Worm (Caenorhabditis elegans): ENCODE measurements around the gene F31F6.3.

Gene F31F6.3

ce11 chrX:14894380-14894779 lies 21.7 kb upstream of the F31F6.3 start:
- no peak for TF ChIP-seq nhr-11 (tag; optimal IDR thresholded peaks at IDR 0.05)
- peak; percentile 29 for TF ChIP-seq lir-3 (tag; optimal IDR thresholded peaks at IDR 0.05; ENCODE audit: poor library complexity)
- peak in 1 of 2 experiments; percentile 37 for TF ChIP-seq mdl-1 (tag; optimal IDR thresholded peaks at IDR 0.05)
- TF ChIP-seq nhr-71 (tag; optimal IDR thresholded peaks at IDR 0.05) = peak; percentile 74
- TF ChIP-seq lin-14 (GFP tag; optimal IDR thresholded peaks at IDR 0.05) = peak; percentile 46
- peak; percentile 46 for TF ChIP-seq nhr-19 (GFP tag; conservative IDR thresholded peaks at IDR 0.05)
- TF ChIP-seq lsy-2 (tag; optimal IDR thresholded peaks at IDR 0.05) = peak in 1 of 2 experiments; percentile 12
- peak; percentile 90 for TF ChIP-seq nhr-85 (tag)
- TF ChIP-seq rnt-1 (tag; optimal IDR thresholded peaks at IDR 0.05) = no peak
- TF ChIP-seq fkh-4 (tag; optimal IDR thresholded peaks at IDR 0.05; ENCODE audit: borderline replicate concordance) = no peak
- peak; percentile 50 for TF ChIP-seq blmp-1 (tag; optimal IDR thresholded peaks at IDR 0.05)
- TF ChIP-seq snu-23 (GFP tag; optimal IDR thresholded peaks at IDR 0.05) = peak; percentile 57
- TF ChIP-seq pqm-1 (tag; optimal IDR thresholded peaks at IDR 0.05) = no peak
- peak; percentile 66 for TF ChIP-seq unc-130 (tag; optimal IDR thresholded peaks at IDR 0.05)
- no peak for TF ChIP-seq mab-9 (GFP tag; IDR thresholded peaks at IDR 0.05)
- peak in 2 of 6 experiments; percentile 73 to 78 for TF ChIP-seq elt-3 (tag; optimal IDR thresholded peaks at IDR 0.05)
- TF ChIP-seq nhr-20 (tag; optimal IDR thresholded peaks at IDR 0.05) = peak; percentile 76
- TF ChIP-seq zag-1 (tag; optimal IDR thresholded peaks at IDR 0.05) = no peak
- no peak for TF ChIP-seq ceh-8 (GFP tag; optimal IDR thresholded peaks at IDR 0.05)
- peak; percentile 68 for TF ChIP-seq nhr-90 (tag; optimal IDR thresholded peaks at IDR 0.05; ENCODE audit: poor library complexity)
- TF ChIP-seq tbx-2 (tag; optimal IDR thresholded peaks at IDR 0.05) = peak; percentile 56
- TF ChIP-seq lin-35 (GFP tag; optimal IDR thresholded peaks at IDR 0.05) = peak in 1 of 2 experiments; percentile 22

- no peak for TF ChIP-seq dsc-1 (tag; optimal IDR thresholded peaks at IDR 0.05)
- TF ChIP-seq efl-1 (optimal IDR thresholded peaks at IDR 0.05) = no peak
- TF ChIP-seq efl-1 (GFP tag; optimal IDR thresholded peaks at IDR 0.05 in 1 of 2) = peak in 1 of 2 experiments; percentile 84
Measured at ce11 chrX:14888188-14888587, 15.5 kb upstream of the F31F6.3 start, which contains the start of gene daf-6. Gene daf-6 (plus strand): TSS chrX:14888488.

- TF ChIP-seq elt-3 (tag; optimal IDR thresholded peaks at IDR 0.05) (peak in 1 of 6 experiments; percentile 32), alr-1 (tag; optimal IDR thresholded peaks at IDR 0.05; ENCODE audit: borderline replicate concordance) (no peak), lin-13 (GFP tag; optimal IDR thresholded peaks at IDR 0.05) (no peak), unc-98 (GFP tag; IDR thresholded peaks at IDR 0.05) (no peak), nhr-19 (GFP tag; conservative IDR thresholded peaks at IDR 0.05) (no peak), ztf-11 (tag; optimal IDR thresholded peaks at IDR 0.05) (no peak), blmp-1 (tag; optimal IDR thresholded peaks at IDR 0.05) (peak; percentile 88), isw-1 (GFP tag; IDR thresholded peaks at IDR 0.05) (no peak), zag-1 (tag; optimal IDR thresholded peaks at IDR 0.05) (no peak), sup-37 (GFP tag; optimal IDR thresholded peaks at IDR 0.05) (no peak), aly-2 (tag; optimal IDR thresholded peaks at IDR 0.05) (no peak), fkh-8 (tag; optimal IDR thresholded peaks at IDR 0.05) (no peak), nhr-77 (tag; optimal IDR thresholded peaks at IDR 0.05) (no peak)
Measured at ce11 chrX:14885855-14886254, 13.2 kb upstream of the F31F6.3 start.

- TF ChIP-seq ceh-90 (tag; optimal IDR thresholded peaks at IDR 0.05) (no peak), lin-15B (tag; optimal IDR thresholded peaks at IDR 0.05) (no peak), elt-2 (tag; optimal IDR thresholded peaks at IDR 0.05) (no peak), nhr-84 (tag; optimal IDR thresholded peaks at IDR 0.05) (no peak), pqm-1 (tag; optimal IDR thresholded peaks at IDR 0.05) (no peak), ztf-4 (tag; optimal IDR thresholded peaks at IDR 0.05) (no peak), nhr-28 (tag; optimal IDR thresholded peaks at IDR 0.05) (no peak)
Measured at ce11 chrX:14881119-14881518, 8.5 kb upstream of the F31F6.3 start, which contains the start of gene flp-8. Gene flp-8 (plus strand): TSS chrX:14881419.

Data from whole organism, L1 larva.